Fruit fly (Drosophila melanogaster): Measurements from ENCODE around the gene sgg.

dm6 chrX:2625009-2625408 lies 8.7 kb upstream of the sgg start:
- TF ChIP-seq usp (GFP tag; optimal IDR thresholded peaks at IDR 0.05) = no peak
- TF ChIP-seq CG8478 (optimal IDR thresholded peaks at IDR 0.05) = no peak
- TF ChIP-seq EcR (GFP tag; optimal IDR thresholded peaks at IDR 0.05) = no peak
- TF ChIP-seq psq (optimal IDR thresholded peaks at IDR 0.05) = no peak
- no peak for TF ChIP-seq pan (optimal IDR thresholded peaks at IDR 0.05)
- no peak for TF ChIP-seq Dll (optimal IDR thresholded peaks at IDR 0.05)

Measured in whole organism.